Fruit fly (Drosophila melanogaster) whole organism, prepupa: Measurements from ENCODE around the gene Col4a1.

Experiments used
- CG10631 ChIP-seq: fragments of 200-800 bp; sonication (Bioruptor generic); optimal IDR thresholded peaks from 2 replicates; lab custom pipeline; 2016; ENCODE audit warnings: missing biosample characterization, missing genetic modification characterization
- CG11294 ChIP-seq: fragments of 200-800 bp; sonication (Bioruptor generic); IDR thresholded peaks from 2 replicates; pipeline ENCODE4 v1.3.6; 2022; ENCODE audit warnings: missing biosample characterization, missing genetic modification characterization
- CG11902 ChIP-seq: fragments of 200-800 bp; sonication (Bioruptor generic); optimal IDR thresholded peaks from 3 replicates; lab custom pipeline; 2016; ENCODE audit warnings: missing biosample characterization, missing genetic modification characterization
- CG15336 ChIP-seq: fragments of 200-800 bp; sonication (Bioruptor generic); IDR thresholded peaks from 2 replicates; pipeline ENCODE4 v1.3.6; 2022; ENCODE audit warnings: missing biosample characterization, missing genetic modification characterization
- CG1621 ChIP-seq: fragments of 200-800 bp; sonication (Bioruptor generic); optimal IDR thresholded peaks from 3 replicates; lab custom pipeline; 2018; ENCODE audit warnings: missing biosample characterization, mild to moderate bottlenecking, missing genetic modification characterization
- CG31627 ChIP-seq: fragments of 200-800 bp; sonication (Bioruptor generic); optimal IDR thresholded peaks from 3 replicates; lab custom pipeline; 2016; ENCODE audit warnings: missing biosample characterization, missing genetic modification characterization
- CG32006 ChIP-seq: fragments of 200-800 bp; sonication (Bioruptor generic); optimal IDR thresholded peaks from 3 replicates; lab custom pipeline; 2017; ENCODE audit warnings: missing biosample characterization, mild to moderate bottlenecking, missing genetic modification characterization
- CG34406 ChIP-seq: fragments of 200-800 bp; sonication (Bioruptor generic); optimal IDR thresholded peaks from 3 replicates; lab custom pipeline; 2016; ENCODE audit warnings: missing biosample characterization, missing genetic modification characterization
- CG3919 ChIP-seq: fragments of 200-800 bp; sonication (Bioruptor generic); optimal IDR thresholded peaks from 3 replicates; lab custom pipeline; 2016; ENCODE audit warnings: missing biosample characterization, missing genetic modification characterization
- CG4318 ChIP-seq: fragments of 200-800 bp; sonication (Bioruptor generic); optimal IDR thresholded peaks from 3 replicates; lab custom pipeline; 2017; ENCODE audit warnings: missing biosample characterization, mild to moderate bottlenecking, missing genetic modification characterization
- CG6163 ChIP-seq: fragments of 200-800 bp; sonication (Bioruptor generic); IDR thresholded peaks from 3 replicates; pipeline ENCODE4 v1.3.6; 2022; ENCODE audit warnings: missing biosample characterization, missing genetic modification characterization
- CG6276 ChIP-seq: fragments of 200-800 bp; sonication (Bioruptor generic); optimal IDR thresholded peaks from 2 replicates; lab custom pipeline; 2017; ENCODE audit warnings: missing biosample characterization, mild to moderate bottlenecking, missing genetic modification characterization
- CG6792 ChIP-seq: fragments of 200-800 bp; sonication (Bioruptor generic); optimal IDR thresholded peaks from 3 replicates; lab custom pipeline; 2016; ENCODE audit warnings: missing biosample characterization, missing genetic modification characterization
- CG6808 ChIP-seq: fragments of 200-800 bp; sonication (Bioruptor generic); optimal IDR thresholded peaks from 3 replicates; lab custom pipeline; 2017; ENCODE audit warnings: missing biosample characterization, missing genetic modification characterization, mild to moderate bottlenecking, moderate library complexity, missing genetic modification reagents
- CG6854 ChIP-seq: fragments of 200-800 bp; sonication (Bioruptor generic); optimal IDR thresholded peaks from 2 replicates; lab custom pipeline; 2017; ENCODE audit warnings: missing biosample characterization, mild to moderate bottlenecking, missing genetic modification characterization
- CG7368 ChIP-seq: fragments of 200-800 bp; sonication (Bioruptor generic); optimal IDR thresholded peaks from 3 replicates; lab custom pipeline; 2016; ENCODE audit warnings: missing biosample characterization, missing genetic modification characterization
- CG8119 ChIP-seq: fragments of 200-800 bp; sonication (Bioruptor generic); IDR thresholded peaks from 3 replicates; pipeline ENCODE4 v1.3.6; 2022; ENCODE audit warnings: missing biosample characterization, missing genetic modification characterization
- CG8319 ChIP-seq: fragments of 200-800 bp; sonication (Bioruptor generic); optimal IDR thresholded peaks from 3 replicates; lab custom pipeline; 2016; ENCODE audit warnings: missing biosample characterization, missing genetic modification characterization
- CG8632 ChIP-seq: fragments of 200-800 bp; sonication (Bioruptor generic); optimal IDR thresholded peaks from 3 replicates; lab custom pipeline; 2016; ENCODE audit warnings: missing biosample characterization, missing genetic modification characterization
- CG9139 ChIP-seq: fragments of 200-800 bp; sonication (Bioruptor generic); optimal IDR thresholded peaks from 3 replicates; lab custom pipeline; 2017; ENCODE audit warnings: missing biosample characterization, mild to moderate bottlenecking, missing genetic modification characterization
- Eip75B ChIP-seq: fragments of 200-800 bp; sonication (Bioruptor generic); optimal IDR thresholded peaks from 3 replicates; lab custom pipeline; 2016; ENCODE audit warnings: missing biosample characterization, missing genetic modification characterization
- Eip78C ChIP-seq: fragments of 200-800 bp; sonication (Bioruptor generic); peaks from one replicate; lab custom pipeline; 2016; ENCODE audit warnings: missing biosample characterization, missing genetic modification characterization
- Eip93F ChIP-seq: fragments of 200-800 bp; sonication (Bioruptor generic); optimal IDR thresholded peaks from 2 replicates; lab custom pipeline; 2016; ENCODE audit warnings: missing biosample characterization, mild to moderate bottlenecking, missing genetic modification characterization
- Ets21C ChIP-seq: fragments of 200-800 bp; sonication (Bioruptor generic); optimal IDR thresholded peaks from 3 replicates; lab custom pipeline; 2016; ENCODE audit warnings: missing biosample characterization, missing genetic modification characterization
- Hr38 ChIP-seq: sonication (Bioruptor generic); optimal IDR thresholded peaks from 2 replicates; lab custom pipeline; 2016; ENCODE audit warnings: missing biosample characterization, missing genetic modification characterization
- Hr39 ChIP-seq: fragments of 200-800 bp; sonication (Bioruptor generic); optimal IDR thresholded peaks from 2 replicates; lab custom pipeline; 2016; ENCODE audit warnings: missing biosample characterization, missing genetic modification characterization
- Hr4 ChIP-seq: fragments of 200-800 bp; sonication (Bioruptor generic); optimal IDR thresholded peaks from 3 replicates; lab custom pipeline; 2016; ENCODE audit warnings: missing biosample characterization, missing genetic modification characterization
- Met ChIP-seq: fragments of 200-800 bp; sonication (Bioruptor generic); optimal IDR thresholded peaks from 3 replicates; lab custom pipeline; 2016; ENCODE audit warnings: missing biosample characterization, missing genetic modification characterization
- OdsH ChIP-seq: fragments of 200-800 bp; sonication (Bioruptor generic); optimal IDR thresholded peaks from 3 replicates; lab custom pipeline; 2016; ENCODE audit warnings: missing biosample characterization, missing genetic modification characterization
- Sox102F ChIP-seq: fragments of 200-800 bp; sonication (Bioruptor generic); optimal IDR thresholded peaks from 2 replicates; lab custom pipeline; 2016; ENCODE audit warnings: missing biosample characterization, mild to moderate bottlenecking, missing genetic modification characterization
- acj6 ChIP-seq: fragments of 200-800 bp; sonication (Bioruptor generic); optimal IDR thresholded peaks from 3 replicates; lab custom pipeline; 2016; ENCODE audit warnings: missing biosample characterization, missing genetic modification characterization
- cyc ChIP-seq: fragments of 200-800 bp; sonication (Bioruptor generic); optimal IDR thresholded peaks from 3 replicates; lab custom pipeline; 2016; ENCODE audit warnings: missing biosample characterization, missing genetic modification characterization
- dac ChIP-seq: fragments of 200-800 bp; sonication (Bioruptor generic); optimal IDR thresholded peaks from 2 replicates; lab custom pipeline; 2017; ENCODE audit warnings: missing biosample characterization, mild to moderate bottlenecking, missing genetic modification characterization
- esn ChIP-seq: fragments of 200-800 bp; sonication (Bioruptor generic); optimal IDR thresholded peaks from 2 replicates; lab custom pipeline; 2016; ENCODE audit warnings: missing biosample characterization, mild to moderate bottlenecking, missing genetic modification characterization, moderate library complexity
- fkh ChIP-seq: fragments of 200-800 bp; sonication (Bioruptor generic); optimal IDR thresholded peaks from 3 replicates; lab custom pipeline; 2017; ENCODE audit warnings: missing biosample characterization, mild to moderate bottlenecking, missing genetic modification characterization, moderate library complexity
- lz ChIP-seq: fragments of 200-800 bp; sonication (Bioruptor generic); optimal IDR thresholded peaks from 3 replicates; lab custom pipeline; 2016; ENCODE audit warnings: missing biosample characterization, missing genetic modification characterization
- net ChIP-seq: fragments of 200-800 bp; sonication (Bioruptor generic); optimal IDR thresholded peaks from 3 replicates; lab custom pipeline; 2016; ENCODE audit warnings: missing biosample characterization, missing genetic modification characterization
- pdm3 ChIP-seq: fragments of 200-800 bp; sonication (Bioruptor generic); optimal IDR thresholded peaks from 3 replicates; lab custom pipeline; 2016; ENCODE audit warnings: missing biosample characterization, missing genetic modification characterization
- salr ChIP-seq, 2 experiments: fragments of 200-800 bp; sonication (Bioruptor generic); optimal IDR thresholded peaks; 3 replicates each; lab custom pipeline; 2016 to 2018; ENCODE audit warnings: missing biosample characterization in 2 of 2, missing genetic modification characterization in 2 of 2, mild to moderate bottlenecking in 1 of 2
- spab ChIP-seq: fragments of 200-800 bp; sonication (Bioruptor generic); optimal IDR thresholded peaks from 2 replicates; lab custom pipeline; 2017; ENCODE audit warnings: missing biosample characterization, mild to moderate bottlenecking, missing genetic modification characterization, missing genetic modification reagents
- ss ChIP-seq, 2 experiments: fragments of 200-800 bp; sonication (Bioruptor generic); optimal IDR thresholded peaks; 2 replicates in 1 of 2; 3 replicates in 1 of 2; lab custom pipeline; 2017 to 2018; ENCODE audit warnings: mild to moderate bottlenecking in 2 of 2, missing biosample characterization in 2 of 2, missing genetic modification characterization in 2 of 2, moderate library complexity in 1 of 2
- svp ChIP-seq: fragments of 200-800 bp; sonication (Bioruptor generic); peaks from one replicate; lab custom pipeline; 2016; ENCODE audit warnings: missing biosample characterization, missing genetic modification characterization

The Col4a1 gene

dm6 chr2L:5060952-5061478, 31.6 kb downstream of the Col4a1 start (continued):
- TF ChIP-seq Hr38 (GFP tag; lab: Kevin White, UChicago) (no peak), pdm3 (no peak), CG31627 (peak; percentile 41), Hr4 (GFP tag; lab: Kevin White, UChicago) (peak; percentile 14), CG3919 (GFP tag; lab: Kevin White, UChicago) (no peak), Hr39 (peak; percentile 44), CG6792 (GFP tag; lab: Kevin White, UChicago) (peak; percentile 13), esn (peak; percentile 73), CG6808 (no peak), CG6854 (GFP tag; lab: Kevin White, UChicago) (no peak), CG11294 (GFP tag; lab: Robert Waterston, UW) (no peak), Eip78C (GFP tag; lab: Kevin White, UChicago) (peak; percentile 58), Eip93F (no peak), ss (GFP tag; optimal IDR thresholded peaks at IDR 0.05; lab: Kevin White, UChicago) (no peak)

- no peak for TF ChIP-seq OdsH (GFP tag; lab: Kevin White, UChicago)
- TF ChIP-seq, all 60 proteins: peak for 0
These were observed 33.5 kb downstream of the Col4a1 start for dm6 chr2L:5062799-5063404.

- no peak for TF ChIP-seq CG8319 (GFP tag; lab: Kevin White, UChicago)
- TF ChIP-seq Eip78C (GFP tag; lab: Kevin White, UChicago) = no peak
- no peak for TF ChIP-seq svp (GFP tag; lab: Kevin White, UChicago)
- no peak for TF ChIP-seq CG11902
- TF ChIP-seq CG6276 (GFP tag; lab: Kevin White, UChicago) = peak; percentile 80
- TF ChIP-seq fkh (GFP tag; lab: Kevin White, UChicago) = no peak
- no peak for TF ChIP-seq acj6 (GFP tag; lab: Kevin White, UChicago)
- no peak for TF ChIP-seq net (GFP tag; lab: Kevin White, UChicago)
- TF ChIP-seq Met = no peak
- TF ChIP-seq cyc (GFP tag; lab: Kevin White, UChicago) = no peak
- TF ChIP-seq CG1621 = no peak
- TF ChIP-seq CG6163 (GFP tag; lab: Robert Waterston, UW) = no peak
- no peak for TF ChIP-seq Hr4 (GFP tag; lab: Kevin White, UChicago)
- TF ChIP-seq CG34406 (GFP tag; lab: Kevin White, UChicago) = no peak
- TF ChIP-seq CG6854 (GFP tag; lab: Kevin White, UChicago) = peak; percentile 20
- TF ChIP-seq CG6808 = no peak
These were observed 34.5 kb downstream of the Col4a1 start for dm6 chr2L:5063936-5064335.

- TF ChIP-seq CG15336 (GFP tag; lab: Robert Waterston, UW) (no peak), Ets21C (GFP tag; lab: Kevin White, UChicago) (no peak), Sox102F (GFP tag; lab: Kevin White, UChicago) (peak; percentile 75), CG8119 (GFP tag; lab: Robert Waterston, UW) (peak; percentile 16; the same call in 1 of the 3 replicates), Hr4 (GFP tag; lab: Kevin White, UChicago) (no peak), CG8632 (GFP tag; lab: Kevin White, UChicago) (peak; percentile 27), CG7368 (GFP tag; lab: Kevin White, UChicago) (peak; percentile 46), Hr39 (peak; percentile 60), CG3919 (GFP tag; lab: Kevin White, UChicago) (peak; percentile 84), lz (GFP tag; lab: Kevin White, UChicago) (peak; percentile 52), svp (GFP tag; lab: Kevin White, UChicago) (no peak), dac (GFP tag; lab: Kevin White, UChicago) (no peak), salr (GFP tag; optimal IDR thresholded peaks at IDR 0.05; lab: Kevin White, UChicago) (peak in 1 of 2 experiments; percentile 47), Eip93F (no peak), Met (peak; percentile 68), CG6808 (peak; percentile 56), acj6 (GFP tag; lab: Kevin White, UChicago) (peak; percentile 53), CG9139 (peak; percentile 70), CG6163 (GFP tag; lab: Robert Waterston, UW) (peak; percentile 85), pdm3 (no peak), CG11902 (no peak), CG6276 (GFP tag; lab: Kevin White, UChicago) (no peak), CG10631 (GFP tag; lab: Kevin White, UChicago) (no peak), CG4318 (no peak), CG34406 (GFP tag; lab: Kevin White, UChicago) (peak; percentile 68), Eip78C (GFP tag; lab: Kevin White, UChicago) (peak; percentile 92), spab (GFP tag; lab: Kevin White, UChicago) (no peak), CG32006 (GFP tag; lab: Kevin White, UChicago) (no peak), Eip75B (GFP tag; lab: Kevin White, UChicago) (peak; percentile 66)
These were observed 41.6 kb downstream of the Col4a1 start, which contains the start of gene RpL37A for dm6 chr2L:5070797-5071579. Gene RpL37A, plus strand, starts transcription at chr2L:5070957.
